Worm (Caenorhabditis elegans) whole organism, L4 larva: ENCODE measurements around the gene arl-6.
A peak's percentile ranks its signal among the peaks of the same experiment; 100 is the strongest.

Source experiments
- F10B5.3 ChIP-seq: sonication (generic microtip); optimal IDR thresholded peaks from 2 replicates; lab custom pipeline; 2016; ENCODE audit warnings: mild to moderate bottlenecking, missing genetic modification characterization, missing compliant biosample characterization
- aha-1 ChIP-seq: fragments of 150-350 bp; peaks from one replicate; lab custom pipeline; 2014; ENCODE audit warnings: missing biosample characterization, missing genetic modification characterization
- daf-19 ChIP-seq: fragments of 200-800 bp; sonication (Bioruptor generic); conservative IDR thresholded peaks from 2 replicates; pipeline ENCODE4 v1.3.6; 2022; ENCODE audit warnings: missing genetic modification characterization, missing compliant biosample characterization
- lin-1 ChIP-seq: fragments of 200-800 bp; sonication (Bioruptor generic); IDR thresholded peaks from 2 replicates; pipeline ENCODE4 v1.3.6; 2022; ENCODE audit warnings: missing genetic modification reagents, missing genetic modification characterization, missing compliant biosample characterization
- lin-13 ChIP-seq: fragments of 150-350 bp; optimal IDR thresholded peaks from 2 replicates; lab custom pipeline; 2014; ENCODE audit warnings: missing biosample characterization, missing genetic modification reagents, missing genetic modification characterization
- lin-39 ChIP-seq: fragments of 150-350 bp; optimal IDR thresholded peaks from 2 replicates; lab custom pipeline; 2014; ENCODE audit warnings: missing biosample characterization, missing genetic modification reagents, missing genetic modification characterization
- madf-5 ChIP-seq, 2 experiments: fragments of 200-800 bp; sonication (Bioruptor generic); IDR thresholded peaks; 2 replicates each; pipeline ENCODE4 v1.3.6; 2022; ENCODE audit warnings: missing compliant biosample characterization in 2 of 2, missing genetic modification characterization in 2 of 2
- nhr-25 ChIP-seq: sonication (generic microtip); optimal IDR thresholded peaks from 2 replicates; lab custom pipeline; 2017; ENCODE audit warnings: missing genetic modification characterization, mild to moderate bottlenecking, missing compliant biosample characterization, antibody characterized with exemption, moderate library complexity, borderline replicate concordance; ENCODE audit not compliant: insufficient read depth
- nhr-28 ChIP-seq: fragments of 150-350 bp; optimal IDR thresholded peaks from 2 replicates; lab custom pipeline; 2014; ENCODE audit warnings: missing biosample characterization, missing genetic modification characterization
- pha-4 ChIP-seq, 2 experiments: fragments of 150-350 bp in 1 of 2; fragments of 200-800 bp in 1 of 2; sonication (Bioruptor generic) in 1 of 2; IDR thresholded peaks in 1 of 2; optimal IDR thresholded peaks in 1 of 2; 2 replicates each; pipeline versions ENCODE4 v1.3.6 to Lab custom; 2014 to 2022; ENCODE audit warnings: missing genetic modification characterization in 2 of 2, missing genetic modification reagents in 2 of 2, missing biosample characterization in 1 of 2, missing compliant biosample characterization in 1 of 2
- saeg-2 ChIP-seq: fragments of 200-800 bp; sonication (Bioruptor generic); IDR thresholded peaks from 2 replicates; pipeline ENCODE4 v1.3.6; 2022; ENCODE audit warnings: missing genetic modification reagents, missing genetic modification characterization, missing compliant biosample characterization
- snpc-4 ChIP-seq: fragments of 150-350 bp; optimal IDR thresholded peaks from 2 replicates; lab custom pipeline; 2014; ENCODE audit warnings: missing biosample characterization, missing genetic modification characterization
- unc-62 ChIP-seq, 3 experiments: fragments of 150-350 bp in 1 of 3; sonication (generic microtip); optimal IDR thresholded peaks in 2 of 3; peaks in 1 of 3; 1 replicate in 1 of 3; 2 replicates in 2 of 3; lab custom pipeline; 2014 to 2017; ENCODE audit warnings: missing biosample characterization in 3 of 3, missing genetic modification characterization in 3 of 3, missing genetic modification reagents in 3 of 3, missing genotype in 1 of 3

DNA sequence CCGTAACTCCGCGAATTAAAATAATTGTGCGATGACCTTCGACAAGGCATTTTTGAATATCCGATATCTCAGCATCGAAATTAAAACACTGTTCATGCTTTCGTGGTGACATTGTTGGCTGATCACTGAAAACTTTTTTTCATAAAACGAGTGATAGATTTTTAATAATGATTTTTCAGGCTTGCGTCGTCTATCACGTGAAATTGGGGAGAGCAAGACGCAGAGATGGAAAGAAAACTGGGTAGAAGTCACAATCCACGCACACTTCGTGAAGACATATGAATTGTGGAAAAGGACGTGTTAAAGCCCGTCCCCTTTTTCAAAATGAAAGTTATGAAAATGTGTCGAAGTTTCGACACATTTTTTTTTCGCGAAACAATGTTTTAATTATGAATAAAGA lies 35.1 kb upstream of the arl-6 start, which contains the start of gene nonu-1:
- TF ChIP-seq lin-39 (tag; lab: Kevin White, UChicago) (no peak), madf-5 (GFP tag; IDR thresholded peaks at IDR 0.05; lab: Robert Waterston, UW) (no peak), pha-4 (GFP tag; IDR thresholded peaks at IDR 0.05; lab: Robert Waterston, UW) (no peak), pha-4 (tag; optimal IDR thresholded peaks at IDR 0.05; lab: Kevin White, UChicago) (no peak), F10B5.3 (no peak), nhr-28 (tag; lab: Kevin White, UChicago) (no peak), saeg-2 (GFP tag; lab: Robert Waterston, UW) (no peak), daf-19 (GFP tag; lab: Robert Waterston, UW) (no peak), nhr-25 (tag; lab: Kevin White, UChicago) (no peak), lin-1 (GFP tag; lab: Robert Waterston, UW) (no peak), unc-62 (GFP tag; optimal IDR thresholded peaks at IDR 0.05 in 1 of 2; lab: Kevin White, UChicago) (no peak), unc-62 (tag; optimal IDR thresholded peaks at IDR 0.05; lab: Kevin White, UChicago) (no peak), lin-13 (GFP tag; lab: Kevin White, UChicago) (no peak), snpc-4 (tag; lab: Kevin White, UChicago) (no peak), aha-1 (tag; lab: Kevin White, UChicago) (peak; percentile 64)
